Worm (Caenorhabditis elegans): Measurements from ENCODE around the gene C07D8.5.
A peak's percentile ranks its signal among the peaks of the same experiment; 100 is the strongest.

The C07D8.5 gene

DNA sequence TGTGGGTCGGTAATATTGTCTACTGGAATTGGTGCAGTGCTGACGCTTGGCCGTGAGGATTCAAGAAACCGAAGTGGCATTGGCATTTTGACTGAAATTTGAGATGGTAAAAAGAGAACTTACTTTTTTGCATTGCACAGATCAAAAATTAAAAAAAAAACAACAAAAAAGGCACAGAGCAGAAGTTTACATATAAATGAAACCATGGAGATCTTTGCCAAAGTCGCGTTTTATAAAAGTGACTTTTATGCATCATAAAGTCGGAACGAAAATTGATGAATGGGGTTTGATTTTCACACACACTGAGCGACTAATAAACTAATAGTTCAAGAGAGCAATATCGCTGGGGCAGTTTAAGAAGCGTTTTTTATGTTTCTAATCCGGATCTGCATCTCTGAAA, 21.5 kb upstream of the C07D8.5 start, which contains the start of gene T08A9.13:
Gene T08A9.13 (minus strand): TSS at position 101 of the 400 bp plus-strand sequence.
- TF ChIP-seq ceh-13 (GFP tag; optimal IDR thresholded peaks at IDR 0.05) (no peak), scrt-1 (GFP tag; IDR thresholded peaks at IDR 0.05) (no peak), hmbx-1 (tag; optimal IDR thresholded peaks at IDR 0.05) (no peak)

DNA sequence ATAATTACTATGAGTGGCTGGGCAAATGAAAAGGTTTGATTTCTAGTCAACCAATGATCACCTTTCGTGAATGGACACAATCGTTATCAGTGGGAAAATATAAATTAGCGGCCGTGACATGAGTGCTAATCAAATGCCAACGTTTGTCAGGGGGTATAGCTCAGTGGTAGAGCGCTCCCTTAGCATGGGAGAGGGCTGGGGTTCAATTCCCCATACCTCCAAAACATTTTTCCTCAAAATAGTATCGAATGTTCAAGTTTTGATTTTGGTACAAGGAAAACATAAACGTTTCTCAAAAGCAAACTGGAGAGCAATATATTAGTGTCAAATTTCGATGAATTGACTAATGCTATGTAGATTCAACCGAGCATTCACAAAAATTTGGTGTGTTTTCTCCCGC, 20.2 kb upstream of the C07D8.5 start:
- TF ChIP-seq hmbx-1 (tag; optimal IDR thresholded peaks at IDR 0.05): no peak
- TF ChIP-seq scrt-1 (GFP tag; IDR thresholded peaks at IDR 0.05): no peak
- TF ChIP-seq ets-7 (tag; optimal IDR thresholded peaks at IDR 0.05): no peak
- no peak for TF ChIP-seq ceh-13 (GFP tag; optimal IDR thresholded peaks at IDR 0.05)
- no peak for TF ChIP-seq B0310.2 (tag; optimal IDR thresholded peaks at IDR 0.05)
- TF ChIP-seq tbx-37 (GFP tag; conservative IDR thresholded peaks at IDR 0.05): no peak
- 0 out of 2 replicates have a peak, but pooled peaks have one; percentile 11 for TF ChIP-seq flt-1 (GFP tag; IDR thresholded peaks at IDR 0.05)
- TF ChIP-seq tbx-11 (GFP tag; IDR thresholded peaks at IDR 0.05): 0 out of 2 replicates have a peak, but pooled peaks have one; percentile 32
- TF ChIP-seq hmg-4 (GFP tag; optimal IDR thresholded peaks at IDR 0.05): no peak
- no peak for TF ChIP-seq ceh-36 (tag; optimal IDR thresholded peaks at IDR 0.05)
- no peak for TF ChIP-seq ama-1 (optimal IDR thresholded peaks at IDR 0.05)
- no peak for TF ChIP-seq F13C5.2 (tag; optimal IDR thresholded peaks at IDR 0.05)
- TF ChIP-seq tra-4 (tag; optimal IDR thresholded peaks at IDR 0.05): no peak
- TF ChIP-seq sea-1 (GFP tag; conservative IDR thresholded peaks at IDR 0.05): no peak

DNA sequence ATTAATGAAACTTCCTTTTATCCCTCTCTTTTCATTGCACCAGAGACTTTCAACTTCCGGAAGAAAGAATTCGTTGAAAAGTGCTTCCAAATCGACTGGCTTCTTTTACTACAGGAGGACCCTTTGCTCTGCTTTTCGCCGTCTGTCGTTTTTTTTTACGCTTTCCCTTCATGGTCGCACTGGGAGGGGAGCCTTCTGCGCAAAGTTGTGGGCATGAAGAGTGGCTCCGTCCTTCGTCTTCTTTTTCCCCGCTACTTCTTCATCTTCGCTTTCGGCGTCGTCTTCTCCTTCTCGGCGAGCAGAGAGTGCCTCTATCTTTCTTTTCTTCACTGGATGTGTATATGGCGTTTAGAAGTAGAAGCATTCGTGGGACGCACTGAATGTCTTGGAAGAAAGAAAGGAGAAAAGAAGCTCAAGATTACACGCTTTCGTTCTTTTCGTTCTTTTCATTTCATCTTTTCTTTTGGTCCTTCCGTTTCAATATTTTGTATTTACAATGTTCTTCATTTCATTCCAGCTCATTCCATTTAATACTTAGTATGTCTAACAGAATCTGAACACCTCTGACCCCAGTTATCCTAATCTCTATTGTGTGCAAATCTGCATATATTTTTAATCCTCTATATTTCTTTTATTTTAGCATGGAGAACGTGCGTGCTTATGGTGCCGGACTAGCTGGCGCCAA, 16.7 kb upstream of the C07D8.5 start, which contains the start of gene sng-1:
Gene sng-1 (plus strand): TSS at position 635 of the 685 bp plus-strand sequence.
- TF ChIP-seq ets-7 (tag; optimal IDR thresholded peaks at IDR 0.05): no peak
- TF ChIP-seq F13C5.2 (tag; optimal IDR thresholded peaks at IDR 0.05): no peak
- no peak for TF ChIP-seq tra-4 (tag; optimal IDR thresholded peaks at IDR 0.05)
- no peak for TF ChIP-seq tbx-37 (GFP tag; conservative IDR thresholded peaks at IDR 0.05)
- TF ChIP-seq hnd-1 (tag; optimal IDR thresholded peaks at IDR 0.05): no peak
- TF ChIP-seq scrt-1 (GFP tag; IDR thresholded peaks at IDR 0.05): no peak
- TF ChIP-seq ama-1 (optimal IDR thresholded peaks at IDR 0.05): no peak
- TF ChIP-seq hmg-4 (GFP tag; optimal IDR thresholded peaks at IDR 0.05): no peak
- TF ChIP-seq flt-1 (GFP tag; IDR thresholded peaks at IDR 0.05): no peak
- TF ChIP-seq aly-1 (tag; optimal IDR thresholded peaks at IDR 0.05): no peak
- TF ChIP-seq ceh-36 (tag; optimal IDR thresholded peaks at IDR 0.05): no peak

DNA sequence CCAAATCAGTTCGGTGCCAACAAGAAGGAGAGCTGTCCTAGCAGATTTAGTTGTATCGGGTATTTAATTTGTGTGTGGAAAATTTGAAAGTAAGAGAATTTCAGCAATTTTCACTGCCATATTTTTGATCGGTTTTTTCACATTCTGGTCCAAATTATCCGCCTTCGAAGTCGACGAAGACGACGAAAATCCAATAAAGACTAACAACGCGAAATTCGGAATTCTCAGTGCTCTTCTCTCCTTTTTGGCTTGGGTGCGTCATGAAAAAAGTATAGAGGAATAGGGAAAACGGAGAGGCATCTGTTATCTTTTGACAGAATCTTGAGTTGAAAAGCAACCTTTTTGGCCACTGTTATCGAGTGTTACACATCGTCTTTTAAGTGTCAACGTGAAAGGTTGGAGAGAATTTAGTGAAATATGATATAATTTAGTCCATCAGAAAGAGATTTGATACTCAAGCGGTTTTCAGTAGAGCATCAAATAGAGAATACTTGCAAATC, 15.7 kb upstream of the C07D8.5 start:
- TF ChIP-seq flt-1 (GFP tag; IDR thresholded peaks at IDR 0.05) (no peak), sea-1 (GFP tag; conservative IDR thresholded peaks at IDR 0.05) (no peak), ceh-13 (GFP tag; optimal IDR thresholded peaks at IDR 0.05) (no peak), tbx-11 (GFP tag; IDR thresholded peaks at IDR 0.05) (no peak), aly-1 (tag; optimal IDR thresholded peaks at IDR 0.05) (no peak), scrt-1 (GFP tag; IDR thresholded peaks at IDR 0.05) (no peak), ceh-36 (tag; optimal IDR thresholded peaks at IDR 0.05) (no peak), hmg-4 (GFP tag; optimal IDR thresholded peaks at IDR 0.05) (no peak), hnd-1 (tag; optimal IDR thresholded peaks at IDR 0.05) (no peak), tra-4 (tag; optimal IDR thresholded peaks at IDR 0.05) (no peak), F13C5.2 (tag; optimal IDR thresholded peaks at IDR 0.05) (no peak)

DNA sequence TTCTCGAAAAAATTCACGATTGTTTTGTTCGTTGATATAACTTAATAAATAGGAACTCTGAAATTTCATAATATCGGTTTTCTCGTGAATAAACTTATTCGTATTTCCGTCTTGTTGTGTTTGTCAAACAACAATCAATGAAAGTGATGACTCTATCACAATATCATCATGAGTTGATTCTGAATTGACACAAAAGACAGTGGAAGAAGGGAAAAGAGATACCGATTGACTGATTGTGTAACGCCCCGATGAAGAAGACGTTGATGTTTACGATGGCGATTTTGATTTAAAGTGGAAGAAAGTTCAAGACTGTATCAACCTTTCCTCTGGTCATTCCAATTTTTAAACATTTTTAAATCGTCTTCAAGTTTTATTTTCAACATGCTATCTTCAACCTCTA, 14.2 kb upstream of the C07D8.5 start, which contains the start of gene ttr-59:
Gene ttr-59 (plus strand): TSS at position 218 of the 400 bp plus-strand sequence.
- TF ChIP-seq scrt-1 (GFP tag; IDR thresholded peaks at IDR 0.05) (no peak), ama-1 (optimal IDR thresholded peaks at IDR 0.05) (no peak), ceh-36 (tag; optimal IDR thresholded peaks at IDR 0.05) (no peak), ets-7 (tag; optimal IDR thresholded peaks at IDR 0.05) (no peak), hmbx-1 (tag; optimal IDR thresholded peaks at IDR 0.05) (no peak), hnd-1 (tag; optimal IDR thresholded peaks at IDR 0.05) (no peak), F13C5.2 (tag; optimal IDR thresholded peaks at IDR 0.05) (no peak), aly-1 (tag; optimal IDR thresholded peaks at IDR 0.05) (no peak), tbx-11 (GFP tag; IDR thresholded peaks at IDR 0.05) (no peak), hmg-4 (GFP tag; optimal IDR thresholded peaks at IDR 0.05) (no peak), tbx-37 (GFP tag; conservative IDR thresholded peaks at IDR 0.05) (no peak)

DNA sequence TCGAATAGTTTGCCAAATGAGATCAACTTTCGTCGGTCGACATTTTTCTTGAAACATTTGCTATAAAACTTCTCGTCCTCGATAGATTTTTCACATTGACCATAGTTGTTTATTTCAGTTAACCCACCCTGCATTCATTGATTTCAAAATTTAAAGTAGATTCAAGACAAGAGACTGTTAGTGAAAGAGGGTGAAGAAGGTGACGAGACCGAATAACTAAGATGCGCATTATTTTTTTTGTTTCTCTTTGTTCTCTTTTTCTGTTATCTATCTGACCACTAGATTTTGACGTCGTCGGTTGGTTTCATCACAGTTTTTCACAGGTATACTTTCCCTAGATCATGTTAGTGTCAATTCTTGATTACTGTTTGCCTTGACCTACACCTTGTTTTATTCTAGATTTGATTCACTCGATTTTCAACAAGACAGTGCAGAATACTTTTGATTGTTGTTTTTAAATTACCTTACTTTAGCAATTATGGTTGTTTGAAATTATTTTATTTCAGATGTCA, 13.1 kb upstream of the C07D8.5 start, which contains the start of gene ttr-30:
Gene ttr-30 (plus strand): TSS at position 265 of the 512 bp plus-strand sequence.
- no peak for TF ChIP-seq hmg-4 (GFP tag; optimal IDR thresholded peaks at IDR 0.05)
- TF ChIP-seq ceh-36 (tag; optimal IDR thresholded peaks at IDR 0.05): no peak
- no peak for TF ChIP-seq tbx-37 (GFP tag; conservative IDR thresholded peaks at IDR 0.05)
- no peak for TF ChIP-seq scrt-1 (GFP tag; IDR thresholded peaks at IDR 0.05)
- TF ChIP-seq hnd-1 (tag; optimal IDR thresholded peaks at IDR 0.05): no peak
- TF ChIP-seq tra-4 (tag; optimal IDR thresholded peaks at IDR 0.05): no peak
- no peak for TF ChIP-seq F13C5.2 (tag; optimal IDR thresholded peaks at IDR 0.05)
- no peak for TF ChIP-seq ama-1 (optimal IDR thresholded peaks at IDR 0.05)
- no peak for TF ChIP-seq pes-1 (GFP tag; IDR thresholded peaks at IDR 0.05)
- TF ChIP-seq B0310.2 (tag; optimal IDR thresholded peaks at IDR 0.05): no peak
- TF ChIP-seq hmbx-1 (tag; optimal IDR thresholded peaks at IDR 0.05): no peak
- no peak for TF ChIP-seq ets-7 (tag; optimal IDR thresholded peaks at IDR 0.05)

DNA sequence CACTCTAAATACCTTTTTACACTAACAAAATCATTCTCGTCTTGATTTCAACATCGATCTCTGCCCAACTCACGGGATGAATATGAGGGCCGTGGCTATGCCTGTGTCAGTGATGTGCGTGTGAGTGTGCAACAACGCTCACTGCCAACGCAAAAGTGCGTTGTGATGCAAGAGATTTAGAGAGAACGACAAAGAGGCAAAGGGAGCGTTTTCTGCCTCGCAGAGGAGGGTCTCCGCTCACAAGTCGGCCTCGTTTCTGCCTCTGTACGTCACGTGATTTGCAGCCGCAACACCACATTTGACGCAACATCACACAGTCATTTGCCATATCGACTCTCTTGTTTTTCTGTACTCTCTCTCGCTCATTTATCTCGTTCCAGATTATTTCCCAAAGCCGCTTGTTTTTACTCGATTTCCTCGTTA, 9.5 kb upstream of the C07D8.5 start, which contains the start of gene epg-7:
Gene epg-7 (plus strand): TSS at position 413 of the 423 bp plus-strand sequence.
- TF ChIP-seq pes-1 (GFP tag; IDR thresholded peaks at IDR 0.05): no peak
- no peak for TF ChIP-seq tbx-37 (GFP tag; conservative IDR thresholded peaks at IDR 0.05)
- no peak for TF ChIP-seq hnd-1 (tag; optimal IDR thresholded peaks at IDR 0.05)
- no peak for TF ChIP-seq ets-7 (tag; optimal IDR thresholded peaks at IDR 0.05)
- TF ChIP-seq hmbx-1 (tag; optimal IDR thresholded peaks at IDR 0.05): no peak
- TF ChIP-seq tra-4 (tag; optimal IDR thresholded peaks at IDR 0.05): no peak
- TF ChIP-seq hmg-4 (GFP tag; optimal IDR thresholded peaks at IDR 0.05): peak; percentile 78
- no peak for TF ChIP-seq ceh-13 (GFP tag; optimal IDR thresholded peaks at IDR 0.05)
- peak; percentile 42 for TF ChIP-seq F13C5.2 (tag; optimal IDR thresholded peaks at IDR 0.05)
- no peak for TF ChIP-seq ama-1 (optimal IDR thresholded peaks at IDR 0.05)

All from whole organism, early embryonic.